Fruit fly (Drosophila melanogaster) whole organism, embryonic: Measurements from ENCODE around the gene scyl.

Experiments used
- Bdp1 ChIP-seq: fragments of 200-800 bp; sonication (Bioruptor generic); optimal IDR thresholded peaks from 3 replicates; lab custom pipeline; 2016; ENCODE audit warnings: missing biosample characterization, missing genetic modification characterization
- CG10366 ChIP-seq: fragments of 200-800 bp; sonication (Bioruptor generic); IDR thresholded peaks from 2 replicates; pipeline ENCODE4 v1.3.6; 2022; ENCODE audit warnings: missing biosample characterization, missing genetic modification characterization
- CG11093 ChIP-seq: fragments of 200-800 bp; sonication (Bioruptor generic); IDR thresholded peaks from 3 replicates; pipeline ENCODE4 v1.3.6; 2022; ENCODE audit warnings: missing biosample characterization, missing genetic modification characterization
- CG12071 ChIP-seq: fragments of 200-800 bp; sonication (Bioruptor generic); optimal IDR thresholded peaks from 3 replicates; lab custom pipeline; 2018; ENCODE audit warnings: missing biosample characterization, mild to moderate bottlenecking, missing genetic modification characterization
- CG16813 ChIP-seq: fragments of 200-800 bp; sonication (Bioruptor generic); IDR thresholded peaks from 3 replicates; pipeline ENCODE4 v1.3.6; 2022; ENCODE audit warnings: missing biosample characterization, missing genetic modification characterization; ENCODE audit not compliant: partially characterized antibody
- CG17359 ChIP-seq: fragments of 200-800 bp; sonication (Bioruptor generic); optimal IDR thresholded peaks from 3 replicates; lab custom pipeline; 2018; ENCODE audit warnings: missing biosample characterization, mild to moderate bottlenecking, missing genetic modification characterization, moderate library complexity
- CG1792 ChIP-seq: fragments of 200-800 bp; sonication (Bioruptor generic); optimal IDR thresholded peaks from 2 replicates; lab custom pipeline; 2016; ENCODE audit warnings: missing biosample characterization, missing genetic modification characterization
- CG1832 ChIP-seq: fragments of 200-800 bp; sonication (Bioruptor generic); optimal IDR thresholded peaks from 2 replicates; lab custom pipeline; 2017; ENCODE audit warnings: missing biosample characterization, mild to moderate bottlenecking, missing genetic modification characterization, inconsistent platforms
- CG2678 ChIP-seq: fragments of 200-800 bp; sonication (Bioruptor generic); optimal IDR thresholded peaks from 3 replicates; lab custom pipeline; 2019; ENCODE audit warnings: missing biosample characterization, mild to moderate bottlenecking, missing genetic modification characterization, moderate library complexity
- CG31441 ChIP-seq: fragments of 200-800 bp; sonication (Bioruptor generic); IDR thresholded peaks from 2 replicates; pipeline ENCODE4 v1.3.6; 2022; ENCODE audit warnings: missing biosample characterization, missing genetic modification characterization
- CG32532 ChIP-seq: fragments of 200-800 bp; sonication (Bioruptor generic); IDR thresholded peaks from 2 replicates; pipeline ENCODE4 v1.3.6; 2022; ENCODE audit warnings: missing biosample characterization, missing genetic modification characterization
- CG34224 ChIP-seq: fragments of 200-800 bp; sonication (Bioruptor generic); IDR thresholded peaks from 3 replicates; pipeline ENCODE4 v1.3.6; 2022; ENCODE audit warnings: missing biosample characterization, missing genetic modification characterization; ENCODE audit not compliant: partially characterized antibody
- CG42726 ChIP-seq: fragments of 200-800 bp; sonication (Bioruptor generic); IDR thresholded peaks from 2 replicates; pipeline ENCODE4 v1.3.6; 2022; ENCODE audit warnings: missing biosample characterization, missing genetic modification characterization; ENCODE audit not compliant: partially characterized antibody
- CG4360 ChIP-seq: fragments of 200-800 bp; sonication (Bioruptor generic); IDR thresholded peaks from 2 replicates; pipeline ENCODE4 v1.3.6; 2022; ENCODE audit warnings: missing biosample characterization, missing genetic modification characterization
- CG4404 ChIP-seq: fragments of 200-800 bp; sonication (Bioruptor generic); IDR thresholded peaks from 2 replicates; pipeline ENCODE4 v1.3.6; 2022; ENCODE audit warnings: missing biosample characterization, missing genetic modification characterization
- CG4707 ChIP-seq: fragments of 200-800 bp; sonication (Bioruptor generic); optimal IDR thresholded peaks from 2 replicates; lab custom pipeline; 2018; ENCODE audit warnings: missing biosample characterization, mild to moderate bottlenecking, missing genetic modification characterization, moderate library complexity
- CG8290 ChIP-seq, 3 experiments: fragments of 200-800 bp; sonication (Bioruptor generic); optimal IDR thresholded peaks; 2 replicates each; lab custom pipeline; 2016 to 2019; ENCODE audit warnings: missing biosample characterization in 3 of 3, missing genetic modification characterization in 3 of 3, mild to moderate bottlenecking in 2 of 3, moderate library complexity in 1 of 3
- CG8388 ChIP-seq: fragments of 200-800 bp; sonication (Bioruptor generic); optimal IDR thresholded peaks from 2 replicates; lab custom pipeline; 2019; ENCODE audit warnings: missing biosample characterization, mild to moderate bottlenecking, missing genetic modification characterization, moderate library complexity
- Camta ChIP-seq: fragments of 200-800 bp; sonication (Bioruptor generic); optimal IDR thresholded peaks from 2 replicates; lab custom pipeline; 2016; ENCODE audit warnings: missing biosample characterization, missing genetic modification characterization
- E2f2 ChIP-seq: fragments of 200-800 bp; sonication (Bioruptor generic); IDR thresholded peaks from 2 replicates; pipeline ENCODE4 v1.3.6; 2022; ENCODE audit warnings: missing biosample characterization, missing genetic modification characterization
- Ets97D ChIP-seq: fragments of 200-800 bp; sonication (Bioruptor generic); optimal IDR thresholded peaks from 3 replicates; lab custom pipeline; 2016; ENCODE audit warnings: missing biosample characterization, missing genetic modification characterization
- Hand ChIP-seq: fragments of 200-800 bp; sonication (Bioruptor generic); optimal IDR thresholded peaks from 2 replicates; lab custom pipeline; 2017; ENCODE audit warnings: mild to moderate bottlenecking, missing biosample characterization, missing genetic modification reagents, missing genetic modification characterization
- Hmr ChIP-seq: fragments of 200-800 bp; sonication (Bioruptor generic); optimal IDR thresholded peaks from 3 replicates; lab custom pipeline; 2017; ENCODE audit warnings: mild to moderate bottlenecking, missing biosample characterization, missing genetic modification reagents, missing genetic modification characterization
- Hmx ChIP-seq: fragments of 200-800 bp; sonication (Bioruptor generic); optimal IDR thresholded peaks from 2 replicates; lab custom pipeline; 2016; ENCODE audit warnings: missing biosample characterization, missing genetic modification characterization
- Hr78 ChIP-seq, 2 experiments: fragments of 200-800 bp in 1 of 2; fragments of >200 bp in 1 of 2; sonication (Bioruptor generic) in 1 of 2; optimal IDR thresholded peaks; 2 replicates each; lab custom pipeline; 2017 to 2019; ENCODE audit warnings: missing biosample characterization in 2 of 2, missing genetic modification characterization in 2 of 2, mild to moderate bottlenecking in 1 of 2, moderate library complexity in 1 of 2
- Lim3 ChIP-seq: fragments of 200-800 bp; sonication (Bioruptor generic); IDR thresholded peaks from 2 replicates; pipeline ENCODE4 v1.3.6; 2022; ENCODE audit warnings: missing biosample characterization, missing genetic modification characterization
- Nf-YA ChIP-seq: fragments of 200-800 bp; sonication (Bioruptor generic); IDR thresholded peaks from 2 replicates; pipeline ENCODE4 v1.3.6; 2022; ENCODE audit warnings: missing biosample characterization, missing genetic modification characterization
- Optix ChIP-seq: fragments of 200-800 bp; sonication (Bioruptor generic); IDR thresholded peaks from 3 replicates; pipeline ENCODE4 v1.3.6; 2022; ENCODE audit warnings: missing biosample characterization, missing genetic modification characterization
- Rfx ChIP-seq: fragments of 200-800 bp; sonication (Bioruptor generic); IDR thresholded peaks from 2 replicates; pipeline ENCODE4 v1.3.6; 2022; ENCODE audit warnings: missing biosample characterization, missing genetic modification characterization
- Vsx1 ChIP-seq: fragments of 200-800 bp; sonication (Bioruptor generic); optimal IDR thresholded peaks from 2 replicates; lab custom pipeline; 2017; ENCODE audit warnings: missing biosample characterization, mild to moderate bottlenecking, missing genetic modification characterization, missing genetic modification reagents
- ash1 ChIP-seq: fragments of 200-800 bp; sonication (Bioruptor generic); optimal IDR thresholded peaks from 2 replicates; lab custom pipeline; 2018; ENCODE audit warnings: missing biosample characterization, mild to moderate bottlenecking, missing genetic modification characterization
- bab2 ChIP-seq: fragments of 200-800 bp; sonication (Bioruptor generic); optimal IDR thresholded peaks from 2 replicates; lab custom pipeline; 2016; ENCODE audit warnings: missing biosample characterization, missing genetic modification characterization
- chinmo ChIP-seq: fragments of 200-800 bp; sonication (Bioruptor generic); IDR thresholded peaks from 4 replicates; pipeline ENCODE4 v1.3.6; 2022; ENCODE audit warnings: missing biosample characterization, missing genetic modification characterization; ENCODE audit not compliant: partially characterized antibody
- en ChIP-seq: fragments of 200-800 bp; sonication (Bioruptor generic); optimal IDR thresholded peaks from 2 replicates; lab custom pipeline; 2016; ENCODE audit warnings: missing biosample characterization, missing genetic modification characterization
- grn ChIP-seq: fragments of 200-800 bp; sonication (Bioruptor generic); optimal IDR thresholded peaks from 3 replicates; lab custom pipeline; 2017; ENCODE audit warnings: missing biosample characterization, missing genetic modification characterization
- gt ChIP-seq: fragments of 200-800 bp; sonication (Bioruptor generic); IDR thresholded peaks from 2 replicates; pipeline ENCODE4 v1.3.6; 2022; ENCODE audit warnings: missing biosample characterization, missing genetic modification characterization
- knrl ChIP-seq: fragments of 200-800 bp; sonication (Bioruptor generic); IDR thresholded peaks from 3 replicates; pipeline ENCODE4 v1.3.6; 2022; ENCODE audit warnings: missing biosample characterization, missing genetic modification characterization; ENCODE audit not compliant: partially characterized antibody
- lilli ChIP-seq: fragments of 200-800 bp; sonication (Bioruptor generic); optimal IDR thresholded peaks from 3 replicates; lab custom pipeline; 2016; ENCODE audit warnings: missing biosample characterization, missing genetic modification characterization
- mam ChIP-seq: fragments of 200-800 bp; sonication (Bioruptor generic); optimal IDR thresholded peaks from 3 replicates; lab custom pipeline; 2016; ENCODE audit warnings: missing biosample characterization, missing genetic modification characterization
- nerfin-1 ChIP-seq: fragments of 200-800 bp; sonication (Bioruptor generic); optimal IDR thresholded peaks from 3 replicates; lab custom pipeline; 2019; ENCODE audit warnings: missing biosample characterization, mild to moderate bottlenecking, missing genetic modification characterization, moderate library complexity
- odd ChIP-seq: fragments of 200-800 bp; sonication (Bioruptor generic); optimal IDR thresholded peaks from 2 replicates; lab custom pipeline; 2017; ENCODE audit warnings: missing biosample characterization, mild to moderate bottlenecking, missing genetic modification characterization
- pita ChIP-seq: fragments of 200-800 bp; sonication (Bioruptor generic); optimal IDR thresholded peaks from 2 replicates; lab custom pipeline; 2017; ENCODE audit warnings: missing biosample characterization, mild to moderate bottlenecking, missing genetic modification characterization
- repo ChIP-seq: fragments of 200-800 bp; sonication (Bioruptor generic); optimal IDR thresholded peaks from 2 replicates; lab custom pipeline; 2016; ENCODE audit warnings: missing biosample characterization, missing genetic modification characterization
- salm ChIP-seq: fragments of 200-800 bp; sonication (Bioruptor generic); optimal IDR thresholded peaks from 2 replicates; lab custom pipeline; 2018; ENCODE audit warnings: missing biosample characterization, mild to moderate bottlenecking, missing genetic modification characterization
- sd ChIP-seq: fragments of 200-800 bp; sonication (Bioruptor generic); optimal IDR thresholded peaks from 3 replicates; lab custom pipeline; 2018; ENCODE audit warnings: missing biosample characterization, mild to moderate bottlenecking, missing genetic modification characterization, moderate library complexity
- slp2 ChIP-seq: fragments of 200-800 bp; sonication (Bioruptor generic); optimal IDR thresholded peaks from 2 replicates; lab custom pipeline; 2016; ENCODE audit warnings: missing biosample characterization, missing genetic modification characterization
- sr ChIP-seq: fragments of 200-800 bp; sonication (Bioruptor generic); IDR thresholded peaks from 3 replicates; pipeline ENCODE4 v1.3.6; 2022; ENCODE audit warnings: missing biosample characterization, missing genetic modification characterization
- vnd ChIP-seq: fragments of 200-800 bp; sonication (Bioruptor generic); IDR thresholded peaks from 3 replicates; pipeline ENCODE4 v1.3.6; 2022; ENCODE audit warnings: missing biosample characterization, missing genetic modification characterization; ENCODE audit not compliant: partially characterized antibody
- wdn ChIP-seq: fragments of 200-800 bp; sonication (Bioruptor generic); IDR thresholded peaks from 2 replicates; pipeline ENCODE4 v1.3.6; 2022; ENCODE audit warnings: missing biosample characterization, missing genetic modification characterization
- yki ChIP-seq: fragments of >200 bp; optimal IDR thresholded peaks from 3 replicates; lab custom pipeline; 2018
- zfh1 ChIP-seq: fragments of 200-800 bp; sonication (Bioruptor generic); IDR thresholded peaks from 3 replicates; pipeline ENCODE4 v1.3.6; 2022; ENCODE audit warnings: missing biosample characterization, missing genetic modification characterization

Gene scyl

DNA sequence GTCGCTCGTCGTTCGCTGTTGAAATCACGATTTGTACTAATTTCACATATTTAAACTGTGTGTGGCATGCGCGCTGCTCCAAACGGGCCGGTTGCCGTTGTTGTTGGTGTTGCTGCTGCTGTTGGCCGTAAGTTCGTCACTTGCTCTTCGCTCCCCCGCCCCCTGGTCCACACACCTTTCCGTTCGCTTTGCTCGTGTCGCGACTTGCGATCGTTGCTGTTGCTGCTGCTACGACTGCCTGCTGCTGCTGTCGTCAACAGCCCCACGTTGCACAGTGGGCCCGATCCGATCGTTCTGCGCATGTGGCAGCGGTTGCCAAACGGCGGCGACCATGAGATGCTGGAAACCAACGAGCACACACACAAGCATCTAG is 43.7 kb downstream of the scyl start, which contains the start of gene Dyro (continued):
- TF ChIP-seq CG31441 (GFP tag; lab: Robert Waterston, UW) (no peak), Rfx (GFP tag; lab: Robert Waterston, UW) (peak; percentile 75), CG11093 (GFP tag; lab: Robert Waterston, UW) (no peak), Optix (GFP tag; lab: Robert Waterston, UW) (peak; percentile 70; the same call in 2 of the 3 replicates), chinmo (GFP tag; lab: Robert Waterston, UW) (peak; percentile 90), salm (tag; lab: Kevin White, UChicago) (no peak), nerfin-1 (tag; lab: Kevin White, UChicago) (no peak), CG42726 (peak; percentile 31; the same call in 1 of the 2 replicates), CG16813 (GFP tag; lab: Robert Waterston, UW) (no peak), zfh1 (GFP tag; lab: Robert Waterston, UW) (peak; percentile 34; the same call in 2 of the 3 replicates), sr (GFP tag; lab: Robert Waterston, UW) (no peak), CG10366 (GFP tag; lab: Robert Waterston, UW) (no peak; the same call in 1 of the 2 replicates), CG8290 (GFP tag; optimal IDR thresholded peaks at IDR 0.05; lab: Kevin White, UChicago) (no peak), CG8290 (tag; optimal IDR thresholded peaks at IDR 0.05; lab: Kevin White, UChicago) (peak in 1 of 2 experiments; percentile 83), Lim3 (GFP tag; lab: Robert Waterston, UW) (no peak), slp2 (GFP tag; lab: Kevin White, UChicago) (no peak), CG1792 (GFP tag; lab: Kevin White, UChicago) (no peak), CG34224 (GFP tag; lab: Robert Waterston, UW) (no peak), CG4707 (GFP tag; lab: Kevin White, UChicago) (peak; percentile 88), gt (GFP tag; lab: Robert Waterston, UW) (no peak), CG1832 (GFP tag; lab: Kevin White, UChicago) (peak; percentile 24), Ets97D (GFP tag; lab: Kevin White, UChicago) (no peak), repo (GFP tag; lab: Kevin White, UChicago) (no peak), CG32532 (GFP tag; lab: Robert Waterston, UW) (peak; percentile 4; the same call in 1 of the 2 replicates), grn (GFP tag; lab: Kevin White, UChicago) (no peak), CG12071 (GFP tag; lab: Kevin White, UChicago) (peak; percentile 37), CG4404 (GFP tag; lab: Robert Waterston, UW) (no peak; the same call in 1 of the 2 replicates), Hmx (GFP tag; lab: Kevin White, UChicago) (no peak), Hmr (no peak), Nf-YA (GFP tag; lab: Robert Waterston, UW) (no peak), Hr78 (GFP tag; optimal IDR thresholded peaks at IDR 0.05; lab: Kevin White, UChicago) (no peak), yki (lab: Kevin White, UChicago) (no peak), CG4360 (GFP tag; lab: Robert Waterston, UW) (0 out of 2 replicates have a peak, but pooled peaks have one; percentile 34), CG17359 (tag; lab: Kevin White, UChicago) (no peak), mam (GFP tag; lab: Kevin White, UChicago) (no peak), sd (peak; percentile 6), CG8388 (GFP tag; lab: Kevin White, UChicago) (no peak), odd (GFP tag; lab: Kevin White, UChicago) (no peak), en (GFP tag; lab: Kevin White, UChicago) (no peak), E2f2 (GFP tag; lab: Robert Waterston, UW) (no peak), Vsx1 (no peak), lilli (no peak), wdn (peak; percentile 59), vnd (GFP tag; lab: Robert Waterston, UW) (no peak), pita (GFP tag; lab: Kevin White, UChicago) (no peak), CG2678 (tag; lab: Kevin White, UChicago) (no peak), bab2 (GFP tag; lab: Kevin White, UChicago) (no peak), knrl (GFP tag; lab: Robert Waterston, UW) (no peak), Bdp1 (no peak), Camta (GFP tag; lab: Kevin White, UChicago) (no peak), Hand (GFP tag; lab: Kevin White, UChicago) (no peak), ash1 (GFP tag; lab: Kevin White, UChicago) (no peak)
